Worm (Caenorhabditis elegans) whole organism, L4 larva: ENCODE results near the gene Y113G7B.11.

Experiments
- D1046.2 ChIP-seq: fragments of 200-800 bp; sonication (Bioruptor generic); IDR thresholded peaks from 2 replicates; pipeline ENCODE4 v1.3.6; 2022; ENCODE audit warnings: missing genetic modification characterization, missing compliant biosample characterization
- F37D6.2 ChIP-seq: sonication (generic microtip); optimal IDR thresholded peaks from 2 replicates; lab custom pipeline; 2016; ENCODE audit warnings: mild to moderate bottlenecking, missing genetic modification characterization, missing compliant biosample characterization
- R02D3.7 ChIP-seq: fragments of 150-350 bp; sonication (generic microtip); optimal IDR thresholded peaks from 3 replicates; lab custom pipeline; 2014; ENCODE audit warnings: missing biosample characterization, missing genetic modification characterization
- T20F7.1 ChIP-seq: fragments of 200-800 bp; sonication (Bioruptor generic); optimal IDR thresholded peaks from 2 replicates; lab custom pipeline; 2018; ENCODE audit warnings: mild to moderate bottlenecking, missing genetic modification characterization, missing compliant biosample characterization
- T26A8.4 ChIP-seq: fragments of 200-800 bp; sonication (Bioruptor generic); IDR thresholded peaks from 2 replicates; pipeline ENCODE4 v1.3.6; 2022; ENCODE audit warnings: missing genetic modification characterization, missing compliant biosample characterization
- ama-1 ChIP-seq: fragments of 150-350 bp; optimal IDR thresholded peaks from 2 replicates; lab custom pipeline; 2014; ENCODE audit warnings: inconsistent platforms, mixed read lengths
- ceh-28 ChIP-seq: fragments of 150-350 bp; optimal IDR thresholded peaks from 2 replicates; lab custom pipeline; 2014; ENCODE audit warnings: missing biosample characterization, missing genetic modification reagents, missing genetic modification characterization
- ceh-32 ChIP-seq: sonication (generic microtip); optimal IDR thresholded peaks from 2 replicates; lab custom pipeline; 2016; ENCODE audit warnings: mild to moderate bottlenecking, missing genetic modification characterization, missing compliant biosample characterization; ENCODE audit not compliant: poor library complexity
- ceh-62 ChIP-seq: sonication (generic microtip); optimal IDR thresholded peaks from 2 replicates; lab custom pipeline; 2017; ENCODE audit warnings: missing biosample characterization, missing genetic modification characterization
- ctbp-1 ChIP-seq: fragments of 200-800 bp; sonication (Bioruptor generic); IDR thresholded peaks from 2 replicates; pipeline ENCODE4 v1.3.6; 2022; ENCODE audit warnings: missing genetic modification reagents, missing genetic modification characterization, missing compliant biosample characterization
- daf-12 ChIP-seq: fragments of 150-350 bp; optimal IDR thresholded peaks from 2 replicates; lab custom pipeline; 2014; ENCODE audit warnings: missing biosample characterization, missing genetic modification reagents, missing genetic modification characterization
- daf-16 ChIP-seq, 3 experiments: sonication (generic microtip); optimal IDR thresholded peaks; 2 replicates each; lab custom pipeline; 2016 to 2017; ENCODE audit warnings: missing genetic modification characterization in 3 of 3, missing genetic modification reagents in 3 of 3, mild to moderate bottlenecking in 2 of 3, missing compliant biosample characterization in 2 of 3, missing biosample characterization in 1 of 3, moderate library complexity in 1 of 3
- daf-8 ChIP-seq: fragments of 200-800 bp; sonication (Bioruptor generic); IDR thresholded peaks from 2 replicates; pipeline ENCODE4 v1.3.6; 2022; ENCODE audit warnings: missing genetic modification characterization, missing compliant biosample characterization
- dmd-6 ChIP-seq: fragments of 200-800 bp; sonication (Bioruptor generic); IDR thresholded peaks from 2 replicates; pipeline ENCODE4 v1.3.6; 2022; ENCODE audit warnings: missing genetic modification reagents, missing genetic modification characterization, missing compliant biosample characterization
- duxl-1 ChIP-seq: sonication (generic microtip); optimal IDR thresholded peaks from 2 replicates; lab custom pipeline; 2016; ENCODE audit warnings: mild to moderate bottlenecking, missing genetic modification characterization, moderate library complexity, missing compliant biosample characterization; ENCODE audit not compliant: poor library complexity
- dve-1 ChIP-seq: sonication (generic microtip); optimal IDR thresholded peaks from 2 replicates; lab custom pipeline; 2017; ENCODE audit warnings: antibody characterized with exemption, mild to moderate bottlenecking, missing genetic modification characterization, missing compliant biosample characterization; ENCODE audit not compliant: insufficient read depth
- egl-43 ChIP-seq: fragments of 200-800 bp; sonication (Bioruptor generic); IDR thresholded peaks from 2 replicates; pipeline ENCODE4 v1.3.6; 2022; ENCODE audit warnings: missing genetic modification reagents, missing genetic modification characterization, missing compliant biosample characterization
- gei-8 ChIP-seq: fragments of 200-800 bp; sonication (Bioruptor generic); optimal IDR thresholded peaks from 2 replicates; lab custom pipeline; 2018; ENCODE audit warnings: mild to moderate bottlenecking, missing genetic modification characterization, missing compliant biosample characterization
- hif-1 ChIP-seq, 2 experiments: sonication (generic microtip); optimal IDR thresholded peaks; 2 replicates each; lab custom pipeline; 2016 to 2017; ENCODE audit warnings: missing compliant biosample characterization in 2 of 2, missing genetic modification characterization in 2 of 2, missing genetic modification reagents in 2 of 2, missing genotype in 2 of 2, mild to moderate bottlenecking in 1 of 2
- hlh-11 ChIP-seq: fragments of 200-800 bp; sonication (Bioruptor generic); optimal IDR thresholded peaks from 2 replicates; lab custom pipeline; 2018; ENCODE audit warnings: mild to moderate bottlenecking, missing genetic modification characterization, missing compliant biosample characterization
- lim-7 ChIP-seq: fragments of 200-800 bp; sonication (Bioruptor generic); IDR thresholded peaks from 2 replicates; pipeline ENCODE4 v1.3.6; 2022; ENCODE audit warnings: missing genetic modification characterization, missing compliant biosample characterization
- lin-1 ChIP-seq: fragments of 200-800 bp; sonication (Bioruptor generic); IDR thresholded peaks from 2 replicates; pipeline ENCODE4 v1.3.6; 2022; ENCODE audit warnings: missing genetic modification reagents, missing genetic modification characterization, missing compliant biosample characterization
- lin-15B ChIP-seq: fragments of 150-350 bp; sonication (generic microtip); optimal IDR thresholded peaks from 3 replicates; lab custom pipeline; 2014; ENCODE audit warnings: missing biosample characterization, missing genetic modification characterization
- lin-39 ChIP-seq: fragments of 150-350 bp; optimal IDR thresholded peaks from 2 replicates; lab custom pipeline; 2014; ENCODE audit warnings: missing biosample characterization, missing genetic modification reagents, missing genetic modification characterization
- madf-5 ChIP-seq, 2 experiments: fragments of 200-800 bp; sonication (Bioruptor generic); IDR thresholded peaks; 2 replicates each; pipeline ENCODE4 v1.3.6; 2022; ENCODE audit warnings: missing compliant biosample characterization in 2 of 2, missing genetic modification characterization in 2 of 2
- mdt-29 ChIP-seq: fragments of 200-800 bp; sonication (Bioruptor generic); IDR thresholded peaks from 2 replicates; pipeline ENCODE4 v1.3.6; 2022; ENCODE audit warnings: missing genetic modification reagents, missing genetic modification characterization, missing compliant biosample characterization
- mes-2 ChIP-seq: sonication (generic microtip); optimal IDR thresholded peaks from 2 replicates; lab custom pipeline; 2016; ENCODE audit warnings: missing genotype, mild to moderate bottlenecking, missing genetic modification characterization, missing compliant biosample characterization; ENCODE audit not compliant: poor library complexity, severe bottlenecking
- mxl-2 ChIP-seq: fragments of 200-800 bp; sonication (Bioruptor generic); conservative IDR thresholded peaks from 2 replicates; pipeline ENCODE4 v1.3.6; 2022; ENCODE audit warnings: missing genetic modification reagents, missing genetic modification characterization, missing compliant biosample characterization
- mxl-3 ChIP-seq: fragments of 200-800 bp; sonication (Bioruptor generic); optimal IDR thresholded peaks from 2 replicates; lab custom pipeline; 2018; ENCODE audit warnings: mild to moderate bottlenecking, missing genetic modification characterization, missing compliant biosample characterization
- nhr-11 ChIP-seq: fragments of 150-350 bp; optimal IDR thresholded peaks from 2 replicates; lab custom pipeline; 2014; ENCODE audit warnings: missing biosample characterization, missing genetic modification characterization
- nhr-28 ChIP-seq: fragments of 150-350 bp; optimal IDR thresholded peaks from 2 replicates; lab custom pipeline; 2014; ENCODE audit warnings: missing biosample characterization, missing genetic modification characterization
- nhr-48 ChIP-seq: sonication (generic microtip); optimal IDR thresholded peaks from 2 replicates; lab custom pipeline; 2016; ENCODE audit warnings: mild to moderate bottlenecking, missing genetic modification characterization, missing compliant biosample characterization
- php-3 ChIP-seq: fragments of 200-800 bp; sonication (Bioruptor generic); IDR thresholded peaks from 2 replicates; pipeline ENCODE4 v1.3.6; 2022; ENCODE audit warnings: missing genetic modification reagents, missing genetic modification characterization, missing compliant biosample characterization
- pqm-1 ChIP-seq: sonication (generic microtip); optimal IDR thresholded peaks from 2 replicates; lab custom pipeline; 2017; ENCODE audit warnings: missing biosample characterization, missing genetic modification characterization
- rbr-2 ChIP-seq: sonication (generic microtip); optimal IDR thresholded peaks from 2 replicates; lab custom pipeline; 2016; ENCODE audit warnings: missing genotype, missing genetic modification characterization, missing compliant biosample characterization
- snpc-1.2 ChIP-seq: fragments of 200-800 bp; sonication (Bioruptor generic); IDR thresholded peaks from 2 replicates; pipeline ENCODE4 v1.3.6; 2022; ENCODE audit warnings: missing genetic modification reagents, missing genetic modification characterization, missing compliant biosample characterization
- spr-1 ChIP-seq: sonication (generic microtip); optimal IDR thresholded peaks from 2 replicates; lab custom pipeline; 2016; ENCODE audit warnings: mild to moderate bottlenecking, missing genetic modification characterization, missing compliant biosample characterization
- spr-3 ChIP-seq: fragments of 200-800 bp; sonication (Bioruptor generic); optimal IDR thresholded peaks from 2 replicates; lab custom pipeline; 2018; ENCODE audit warnings: mild to moderate bottlenecking, missing genetic modification characterization, missing compliant biosample characterization
- unc-130 ChIP-seq: sonication (generic microtip); optimal IDR thresholded peaks from 2 replicates; lab custom pipeline; 2016; ENCODE audit warnings: missing genetic modification reagents, missing genetic modification characterization, missing compliant biosample characterization
- unc-62 ChIP-seq, 3 experiments: fragments of 150-350 bp in 1 of 3; sonication (generic microtip); optimal IDR thresholded peaks in 2 of 3; peaks in 1 of 3; 1 replicate in 1 of 3; 2 replicates in 2 of 3; lab custom pipeline; 2014 to 2017; ENCODE audit warnings: missing biosample characterization in 3 of 3, missing genetic modification characterization in 3 of 3, missing genetic modification reagents in 3 of 3, missing genotype in 1 of 3
- vab-7 ChIP-seq: fragments of 200-800 bp; sonication (Bioruptor generic); IDR thresholded peaks from 2 replicates; pipeline ENCODE4 v1.3.6; 2022; ENCODE audit warnings: missing genetic modification reagents, missing genetic modification characterization, missing compliant biosample characterization
- zag-1 ChIP-seq: fragments of 150-350 bp; optimal IDR thresholded peaks from 2 replicates; lab custom pipeline; 2014; ENCODE audit warnings: missing biosample characterization, missing genetic modification characterization
- ztf-7 ChIP-seq: fragments of 150-350 bp; optimal IDR thresholded peaks from 2 replicates; lab custom pipeline; 2014; ENCODE audit warnings: missing biosample characterization, missing genetic modification characterization

Gene Y113G7B.11

ce11 chrV:20233743-20234142 lies 18.6 kb upstream of the Y113G7B.11 start, which contains the start of gene Y113G7B.15:
Gene Y113G7B.15 (minus strand): TSS chrV:20233843.
- TF ChIP-seq lin-1 (no peak), unc-130 (GFP tag; lab: Kevin White, UChicago) (no peak), spr-3 (GFP tag; lab: Kevin White, UChicago) (no peak), mxl-2 (GFP tag; lab: Robert Waterston, UW) (no peak), ama-1 (lab: Kevin White, UChicago) (no peak), D1046.2 (GFP tag; lab: Robert Waterston, UW) (no peak), rbr-2 (no peak), ctbp-1 (GFP tag; lab: Robert Waterston, UW) (no peak), lin-15B (tag; lab: Kevin White, UChicago) (no peak), ceh-28 (no peak), duxl-1 (tag; lab: Kevin White, UChicago) (no peak), nhr-48 (tag; lab: Kevin White, UChicago) (no peak), T20F7.1 (no peak), lin-39 (tag; lab: Kevin White, UChicago) (no peak)
- TF ChIP-seq, all 104 proteins: peak for 0

ce11 chrV:20225312-20225711 lies 10.2 kb upstream of the Y113G7B.11 start:
- TF ChIP-seq php-3 (GFP tag; lab: Robert Waterston, UW) (peak; percentile 56; the same call in 1 of the 2 replicates), nhr-28 (tag; lab: Kevin White, UChicago) (peak; percentile 40), T26A8.4 (GFP tag; lab: Robert Waterston, UW) (no peak), zag-1 (no peak), ctbp-1 (GFP tag; lab: Robert Waterston, UW) (no peak), daf-8 (GFP tag; lab: Robert Waterston, UW) (no peak), hlh-11 (peak; percentile 22), dve-1 (tag; lab: Kevin White, UChicago) (peak; percentile 9), daf-16 (GFP tag; optimal IDR thresholded peaks at IDR 0.05; lab: Kevin White, UChicago) (no peak), daf-16 (tag; optimal IDR thresholded peaks at IDR 0.05; lab: Kevin White, UChicago) (peak; percentile 69), F37D6.2 (tag; lab: Kevin White, UChicago) (no peak), mdt-29 (GFP tag; lab: Robert Waterston, UW) (no peak), ceh-62 (tag; lab: Kevin White, UChicago) (no peak), madf-5 (GFP tag; IDR thresholded peaks at IDR 0.05; lab: Robert Waterston, UW) (no peak), nhr-11 (no peak), daf-12 (tag; lab: Kevin White, UChicago) (no peak), gei-8 (GFP tag; lab: Kevin White, UChicago) (no peak), dmd-6 (GFP tag; lab: Robert Waterston, UW) (peak; percentile 57; the same call in 1 of the 2 replicates), unc-62 (GFP tag; optimal IDR thresholded peaks at IDR 0.05 in 1 of 2; lab: Kevin White, UChicago) (no peak), unc-62 (tag; optimal IDR thresholded peaks at IDR 0.05; lab: Kevin White, UChicago) (no peak), R02D3.7 (tag; lab: Kevin White, UChicago) (no peak), pqm-1 (tag; lab: Kevin White, UChicago) (peak; percentile 91), snpc-1.2 (GFP tag; lab: Robert Waterston, UW) (no peak), ztf-7 (tag; lab: Kevin White, UChicago) (no peak), T20F7.1 (no peak), egl-43 (GFP tag; lab: Robert Waterston, UW) (no peak), mes-2 (tag; lab: Kevin White, UChicago) (peak; percentile 1), lim-7 (GFP tag; lab: Robert Waterston, UW) (no peak)

- TF ChIP-seq ceh-32 (no peak), spr-1 (no peak), hif-1 (tag; optimal IDR thresholded peaks at IDR 0.05; lab: Kevin White, UChicago) (no peak), vab-7 (GFP tag; lab: Robert Waterston, UW) (no peak), mxl-3 (GFP tag; lab: Kevin White, UChicago) (no peak)
These were observed 8.6 kb upstream of the Y113G7B.11 start for ce11 chrV:20223725-20224124.
